Worm (Caenorhabditis elegans): ENCODE measurements around the gene srz-78.

srz-78 gene

DNA sequence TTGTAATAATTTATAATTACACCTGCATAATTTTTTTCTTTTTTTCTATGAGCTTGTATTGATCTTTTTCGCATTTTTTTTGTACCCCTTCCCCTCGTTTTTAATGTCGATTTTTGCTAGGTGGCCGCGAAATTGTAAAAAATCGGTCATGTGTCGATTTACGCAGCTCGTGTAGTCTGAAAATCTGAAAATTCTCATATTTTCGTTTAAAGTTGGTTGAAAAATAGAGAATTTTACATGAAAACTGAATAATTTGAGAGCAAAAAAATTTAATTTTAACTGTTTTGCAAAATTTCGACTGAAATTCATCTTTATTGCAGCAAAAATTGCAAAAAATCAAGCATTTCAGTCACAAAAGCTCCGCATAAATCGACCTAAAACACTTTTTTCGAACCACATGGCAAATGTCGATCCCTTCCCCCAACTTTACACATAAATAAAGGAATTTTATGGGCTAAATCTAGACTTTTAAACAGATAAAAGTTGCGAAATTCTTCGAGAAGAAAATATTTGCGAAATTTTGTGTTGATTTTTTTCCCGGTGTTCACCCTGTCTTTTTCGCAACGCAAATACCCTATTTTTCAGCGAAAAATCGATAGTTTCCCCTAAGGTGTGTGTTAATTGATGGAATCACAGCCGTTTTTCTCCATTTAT lies 34.7 kb downstream of the srz-78 start:
- TF ChIP-seq B0310.2 (tag; optimal IDR thresholded peaks at IDR 0.05) = peak; percentile 29
- TF ChIP-seq ets-7 (tag; optimal IDR thresholded peaks at IDR 0.05) = no peak
- TF ChIP-seq ama-1 (optimal IDR thresholded peaks at IDR 0.05) = peak; percentile 61

DNA sequence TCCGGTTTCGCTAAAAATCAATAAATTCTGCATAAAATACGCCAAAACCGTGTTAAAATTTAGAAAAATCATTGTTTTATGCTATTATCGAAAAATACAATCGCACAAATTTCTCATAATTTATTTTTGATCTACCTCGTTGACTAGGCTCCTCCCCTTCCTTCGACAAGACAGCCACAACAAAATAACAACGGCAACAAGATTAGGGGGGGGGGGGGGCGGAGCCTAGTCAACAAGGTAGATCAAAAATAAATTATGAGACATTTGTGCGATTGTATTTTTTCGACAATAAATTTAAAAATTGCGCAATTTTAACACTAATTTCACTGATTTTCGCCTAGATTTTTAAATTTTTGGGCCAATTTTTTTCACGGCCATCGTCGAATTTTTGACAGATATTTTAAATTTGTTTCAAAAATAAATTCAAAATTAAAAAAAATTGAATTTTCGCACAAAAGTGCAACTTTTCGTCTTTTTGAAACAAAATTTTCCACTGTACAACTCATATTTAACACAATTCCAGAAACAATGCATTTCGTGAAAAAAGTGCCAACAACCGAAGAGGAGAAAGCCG lies 35.3 kb downstream of the srz-78 start, which contains the start of gene M57.2:
M57.2 (plus strand) TSS at position 524 of the 574 bp plus-strand sequence.
- TF ChIP-seq tbx-11 (GFP tag; IDR thresholded peaks at IDR 0.05) (no peak), flt-1 (GFP tag; IDR thresholded peaks at IDR 0.05) (no peak), hnd-1 (tag; optimal IDR thresholded peaks at IDR 0.05) (no peak), hmbx-1 (tag; optimal IDR thresholded peaks at IDR 0.05) (no peak), B0310.2 (tag; optimal IDR thresholded peaks at IDR 0.05) (no peak)

DNA sequence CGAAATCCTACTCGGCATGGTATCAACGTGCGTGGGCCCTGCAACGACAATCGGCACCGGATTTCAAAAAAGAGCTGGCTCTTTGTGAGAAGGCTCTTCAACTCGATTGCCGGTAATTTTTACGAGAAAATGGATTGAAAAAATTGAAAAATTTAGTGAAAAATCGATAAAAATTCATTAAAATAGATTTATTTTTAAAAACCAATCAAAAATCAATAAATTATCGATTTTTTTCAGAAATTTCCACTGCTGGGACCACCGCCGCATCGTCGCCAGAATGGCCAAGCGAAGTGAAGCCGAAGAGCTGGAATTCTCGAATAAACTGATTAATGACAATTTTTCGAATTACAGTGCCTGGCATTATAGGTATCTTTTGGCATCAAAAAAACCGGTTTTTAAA lies 36.3 kb downstream of the srz-78 start:
- TF ChIP-seq B0310.2 (tag; optimal IDR thresholded peaks at IDR 0.05) (no peak), tbx-37 (GFP tag; conservative IDR thresholded peaks at IDR 0.05) (no peak), hnd-1 (tag; optimal IDR thresholded peaks at IDR 0.05) (no peak), flt-1 (GFP tag; IDR thresholded peaks at IDR 0.05) (no peak), ceh-36 (tag; optimal IDR thresholded peaks at IDR 0.05) (no peak), F13C5.2 (tag; optimal IDR thresholded peaks at IDR 0.05) (no peak), hmg-4 (GFP tag; optimal IDR thresholded peaks at IDR 0.05) (no peak), aly-1 (tag; optimal IDR thresholded peaks at IDR 0.05) (no peak), ets-7 (tag; optimal IDR thresholded peaks at IDR 0.05) (no peak), sea-1 (GFP tag; conservative IDR thresholded peaks at IDR 0.05) (no peak), hmbx-1 (tag; optimal IDR thresholded peaks at IDR 0.05) (no peak)

DNA sequence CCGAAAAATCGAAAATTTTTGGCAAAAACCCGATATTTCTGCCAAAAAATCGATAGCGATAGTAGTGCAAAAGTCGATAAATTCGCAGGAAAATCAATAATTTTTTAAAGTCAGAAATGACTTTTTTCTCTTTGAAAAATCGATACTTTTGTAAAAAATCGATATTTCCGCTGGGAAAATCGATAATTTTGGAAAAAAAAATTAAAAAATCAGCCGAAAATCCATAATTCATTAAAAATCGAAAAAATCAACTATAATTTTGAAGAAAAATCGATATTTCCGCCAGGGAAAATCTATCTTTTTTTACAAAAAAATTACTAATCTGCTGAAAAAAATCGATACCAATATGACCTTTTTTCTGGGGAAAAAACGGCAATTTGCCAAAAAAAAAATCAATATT lies 40.0 kb downstream of the srz-78 start:
- no peak for TF ChIP-seq pes-1 (GFP tag; IDR thresholded peaks at IDR 0.05)
- no peak for TF ChIP-seq tra-4 (tag; optimal IDR thresholded peaks at IDR 0.05)
- no peak for TF ChIP-seq aly-1 (tag; optimal IDR thresholded peaks at IDR 0.05)
- no peak for TF ChIP-seq tbx-37 (GFP tag; conservative IDR thresholded peaks at IDR 0.05)
- no peak for TF ChIP-seq B0310.2 (tag; optimal IDR thresholded peaks at IDR 0.05)
- TF ChIP-seq ets-7 (tag; optimal IDR thresholded peaks at IDR 0.05) = no peak
- TF ChIP-seq scrt-1 (GFP tag; IDR thresholded peaks at IDR 0.05) = no peak
- no peak for TF ChIP-seq tbx-11 (GFP tag; IDR thresholded peaks at IDR 0.05)
- no peak for TF ChIP-seq ceh-36 (tag; optimal IDR thresholded peaks at IDR 0.05)
- no peak for TF ChIP-seq hmbx-1 (tag; optimal IDR thresholded peaks at IDR 0.05)
- TF ChIP-seq flt-1 (GFP tag; IDR thresholded peaks at IDR 0.05) = no peak

DNA sequence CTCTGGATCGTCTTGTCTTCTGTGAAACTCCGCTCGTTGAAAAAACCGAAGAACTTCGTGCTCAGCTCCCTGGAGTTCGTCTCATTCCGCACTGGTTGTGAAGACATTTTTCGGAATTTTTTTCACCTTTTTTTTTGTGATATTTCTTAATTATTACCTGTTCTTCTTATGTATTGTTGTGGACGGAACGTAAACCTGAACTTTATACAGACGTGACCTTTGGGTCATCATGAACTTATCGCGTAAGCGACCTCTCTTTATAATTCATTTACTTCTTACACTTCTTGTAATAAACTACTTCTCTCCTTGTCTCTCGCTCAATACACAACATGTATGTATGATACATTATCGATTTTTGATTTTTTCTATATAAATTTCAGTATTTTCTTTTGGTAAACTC lies 40.6 kb downstream of the srz-78 start, which contains the start of gene M57.1:
M57.1 (plus strand) TSS at position 301 of the 400 bp plus-strand sequence.
- TF ChIP-seq hmg-4 (GFP tag; optimal IDR thresholded peaks at IDR 0.05) = no peak
- TF ChIP-seq tbx-11 (GFP tag; IDR thresholded peaks at IDR 0.05) = no peak
- TF ChIP-seq sea-1 (GFP tag; conservative IDR thresholded peaks at IDR 0.05) = no peak
- TF ChIP-seq F13C5.2 (tag; optimal IDR thresholded peaks at IDR 0.05) = no peak
- no peak for TF ChIP-seq B0310.2 (tag; optimal IDR thresholded peaks at IDR 0.05)
- TF ChIP-seq tbx-37 (GFP tag; conservative IDR thresholded peaks at IDR 0.05) = no peak
- TF ChIP-seq hnd-1 (tag; optimal IDR thresholded peaks at IDR 0.05) = no peak
- no peak for TF ChIP-seq ama-1 (optimal IDR thresholded peaks at IDR 0.05)

DNA sequence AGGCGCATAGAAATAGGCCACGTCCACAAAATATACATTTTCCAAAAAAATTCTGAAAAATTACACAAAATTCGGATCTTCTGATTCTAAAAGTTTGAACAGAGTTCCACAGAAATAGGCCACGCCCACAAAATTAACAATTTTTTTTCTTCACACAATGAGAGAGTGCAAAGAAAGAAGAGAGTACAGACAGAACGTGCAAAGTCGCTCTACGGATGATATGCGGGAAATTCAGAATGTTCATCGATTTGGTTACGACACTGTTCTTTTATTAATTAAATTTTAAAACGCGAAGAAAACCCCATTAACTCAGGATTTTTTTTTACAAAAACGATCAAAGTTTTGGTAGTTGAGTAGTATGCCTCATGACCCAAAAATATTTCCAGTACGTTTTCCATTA lies 41.4 kb downstream of the srz-78 start:
- TF ChIP-seq tra-4 (tag; optimal IDR thresholded peaks at IDR 0.05) = no peak
- TF ChIP-seq tbx-37 (GFP tag; conservative IDR thresholded peaks at IDR 0.05) = no peak
- no peak for TF ChIP-seq hmg-4 (GFP tag; optimal IDR thresholded peaks at IDR 0.05)
- TF ChIP-seq F13C5.2 (tag; optimal IDR thresholded peaks at IDR 0.05) = no peak
- no peak for TF ChIP-seq ama-1 (optimal IDR thresholded peaks at IDR 0.05)
- TF ChIP-seq ets-7 (tag; optimal IDR thresholded peaks at IDR 0.05) = no peak
- TF ChIP-seq aly-1 (tag; optimal IDR thresholded peaks at IDR 0.05) = no peak
- no peak for TF ChIP-seq pes-1 (GFP tag; IDR thresholded peaks at IDR 0.05)
- no peak for TF ChIP-seq hnd-1 (tag; optimal IDR thresholded peaks at IDR 0.05)
- no peak for TF ChIP-seq B0310.2 (tag; optimal IDR thresholded peaks at IDR 0.05)
- no peak for TF ChIP-seq tbx-11 (GFP tag; IDR thresholded peaks at IDR 0.05)
- no peak for TF ChIP-seq ceh-13 (GFP tag; optimal IDR thresholded peaks at IDR 0.05)
- no peak for TF ChIP-seq sea-1 (GFP tag; conservative IDR thresholded peaks at IDR 0.05)
- TF ChIP-seq scrt-1 (GFP tag; IDR thresholded peaks at IDR 0.05) = no peak
- no peak for TF ChIP-seq ceh-36 (tag; optimal IDR thresholded peaks at IDR 0.05)

DNA sequence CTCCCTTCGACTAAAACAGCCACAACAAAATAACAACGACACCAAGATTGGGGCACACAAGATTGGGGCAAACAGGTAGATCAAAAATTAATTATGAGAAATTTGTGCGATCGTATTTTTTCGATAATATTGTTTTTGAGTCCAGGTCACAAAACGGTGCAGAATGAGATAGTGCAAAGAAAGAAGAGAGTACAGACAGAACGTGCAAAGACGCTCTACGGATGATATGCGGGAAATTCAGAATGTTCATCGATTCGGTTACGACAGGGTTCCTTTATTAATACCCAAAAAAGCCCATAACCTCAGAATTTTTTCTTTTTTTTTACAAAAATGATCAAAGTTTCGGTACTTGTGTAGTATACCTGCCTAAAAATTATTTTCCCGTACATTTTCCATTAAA lies 47.7 kb downstream of the srz-78 start:
- no peak for TF ChIP-seq scrt-1 (GFP tag; IDR thresholded peaks at IDR 0.05)
- TF ChIP-seq ceh-13 (GFP tag; optimal IDR thresholded peaks at IDR 0.05) = no peak
- no peak for TF ChIP-seq hmbx-1 (tag; optimal IDR thresholded peaks at IDR 0.05)
- TF ChIP-seq tbx-37 (GFP tag; conservative IDR thresholded peaks at IDR 0.05) = no peak
- TF ChIP-seq tra-4 (tag; optimal IDR thresholded peaks at IDR 0.05) = no peak
- no peak for TF ChIP-seq flt-1 (GFP tag; IDR thresholded peaks at IDR 0.05)
- no peak for TF ChIP-seq hmg-4 (GFP tag; optimal IDR thresholded peaks at IDR 0.05)
- TF ChIP-seq ceh-36 (tag; optimal IDR thresholded peaks at IDR 0.05) = no peak
- TF ChIP-seq ama-1 (optimal IDR thresholded peaks at IDR 0.05) = no peak
- TF ChIP-seq aly-1 (tag; optimal IDR thresholded peaks at IDR 0.05) = no peak
- TF ChIP-seq pes-1 (GFP tag; IDR thresholded peaks at IDR 0.05) = no peak
- TF ChIP-seq B0310.2 (tag; optimal IDR thresholded peaks at IDR 0.05) = no peak
- no peak for TF ChIP-seq tbx-11 (GFP tag; IDR thresholded peaks at IDR 0.05)
- TF ChIP-seq F13C5.2 (tag; optimal IDR thresholded peaks at IDR 0.05) = no peak
- no peak for TF ChIP-seq ets-7 (tag; optimal IDR thresholded peaks at IDR 0.05)

DNA sequence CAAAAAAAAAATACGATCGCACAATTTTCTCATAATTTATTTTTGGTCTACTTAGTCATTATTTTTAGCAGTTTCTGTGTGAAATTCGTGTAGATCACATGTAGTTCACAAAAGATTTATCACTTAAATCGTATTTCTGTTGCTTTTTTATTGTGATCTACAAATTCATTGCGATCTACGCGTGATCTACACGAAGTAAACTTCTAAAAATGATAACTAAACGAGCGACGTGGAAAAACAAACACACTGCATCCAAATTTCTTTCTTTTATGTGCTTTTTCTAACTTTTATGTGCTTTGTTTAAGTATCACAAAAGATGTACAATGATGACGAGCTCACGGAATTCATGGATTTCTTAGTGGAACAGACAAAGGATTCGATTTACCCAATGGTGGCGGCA lies 48.3 kb downstream of the srz-78 start, which contains the start of gene B0212.3:
B0212.3 (plus strand) TSS at position 301 of the 400 bp plus-strand sequence.
- TF ChIP-seq B0310.2 (tag; optimal IDR thresholded peaks at IDR 0.05) = no peak
- TF ChIP-seq ceh-13 (GFP tag; optimal IDR thresholded peaks at IDR 0.05) = no peak
- TF ChIP-seq hmbx-1 (tag; optimal IDR thresholded peaks at IDR 0.05) = no peak
- TF ChIP-seq flt-1 (GFP tag; IDR thresholded peaks at IDR 0.05) = no peak
- no peak for TF ChIP-seq scrt-1 (GFP tag; IDR thresholded peaks at IDR 0.05)
- no peak for TF ChIP-seq hnd-1 (tag; optimal IDR thresholded peaks at IDR 0.05)
- TF ChIP-seq ama-1 (optimal IDR thresholded peaks at IDR 0.05) = no peak
- no peak for TF ChIP-seq tra-4 (tag; optimal IDR thresholded peaks at IDR 0.05)
- TF ChIP-seq F13C5.2 (tag; optimal IDR thresholded peaks at IDR 0.05) = no peak
- TF ChIP-seq aly-1 (tag; optimal IDR thresholded peaks at IDR 0.05) = no peak
- TF ChIP-seq ets-7 (tag; optimal IDR thresholded peaks at IDR 0.05) = no peak

Data from whole organism, early embryonic.